Worm (Caenorhabditis elegans): ENCODE measurements around the gene R09D1.13.

DNA sequence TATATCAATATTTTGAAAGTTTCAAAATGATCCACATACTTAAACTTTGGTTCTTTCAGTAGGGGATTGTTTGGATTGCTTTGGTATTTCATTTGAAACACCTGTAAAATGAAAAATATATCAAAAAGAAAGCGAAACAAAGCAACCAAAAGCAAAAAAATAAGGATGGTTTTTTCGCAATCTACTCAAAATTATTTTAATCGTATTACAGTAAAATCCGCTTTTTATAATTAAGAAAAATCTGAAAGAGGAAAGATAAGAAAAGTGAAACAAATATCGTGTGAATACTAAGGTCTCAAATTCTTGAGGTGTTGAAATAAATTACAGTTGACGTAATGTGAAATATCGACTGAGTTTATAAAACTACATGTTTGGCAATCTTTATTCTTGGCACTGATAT is 20.8 kb upstream of the R09D1.13 start, which contains the start of gene chil-22:
- TF ChIP-seq flt-1 (GFP tag; IDR thresholded peaks at IDR 0.05) (no peak), ref-1 (GFP tag; conservative IDR thresholded peaks at IDR 0.05) (no peak), ztf-29 (GFP tag; IDR thresholded peaks at IDR 0.05) (no peak), ztf-23 (GFP tag; IDR thresholded peaks at IDR 0.05) (no peak), klf-2 (GFP tag; conservative IDR thresholded peaks at IDR 0.05) (no peak), med-1 (GFP tag; optimal IDR thresholded peaks at IDR 0.05; ENCODE audit: insufficient read depth) (no peak), cog-1 (tag; optimal IDR thresholded peaks at IDR 0.05) (no peak)
